Worm (Caenorhabditis elegans): ENCODE results near the gene rab-35.

Gene rab-35

DNA sequence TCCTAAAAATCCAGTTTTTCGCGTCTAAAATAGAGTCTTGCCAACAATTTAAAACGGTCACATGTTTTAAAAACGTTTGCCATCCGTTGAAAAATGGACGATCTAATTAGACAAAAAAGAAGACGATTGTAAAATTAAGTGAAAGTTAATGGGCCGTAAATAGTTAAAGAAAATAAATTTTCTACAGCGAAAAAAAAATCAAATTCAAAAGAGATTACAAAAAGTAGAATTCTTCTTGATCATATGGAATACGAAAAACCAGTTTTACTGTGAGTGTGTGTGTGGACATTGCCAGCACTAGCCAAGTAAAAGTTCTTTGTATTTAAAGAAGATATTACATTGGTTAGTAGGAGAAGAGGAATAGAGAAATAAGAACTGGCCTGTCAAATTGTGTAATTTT is 49.3 kb downstream of the rab-35 start:
- TF ChIP-seq dpl-1 (GFP tag; optimal IDR thresholded peaks at IDR 0.05) (no peak), sptf-1 (tag; optimal IDR thresholded peaks at IDR 0.05) (no peak), pag-3 (tag; optimal IDR thresholded peaks at IDR 0.05; ENCODE audit: borderline replicate concordance, insufficient read depth) (peak; percentile 45), tlp-1 (tag; optimal IDR thresholded peaks at IDR 0.05) (no peak), lsy-2 (tag; optimal IDR thresholded peaks at IDR 0.05) (peak in 1 of 2 experiments; percentile 38), lin-14 (GFP tag; optimal IDR thresholded peaks at IDR 0.05) (peak; percentile 71), grh-1 (GFP tag; IDR thresholded peaks at IDR 0.05) (peak; percentile 75), aly-2 (tag; optimal IDR thresholded peaks at IDR 0.05) (no peak), efl-1 (optimal IDR thresholded peaks at IDR 0.05) (no peak), efl-1 (GFP tag; optimal IDR thresholded peaks at IDR 0.05 in 1 of 2) (peak in 1 of 2 experiments; percentile 78), lin-35 (GFP tag; optimal IDR thresholded peaks at IDR 0.05) (no peak), lin-15B (tag; optimal IDR thresholded peaks at IDR 0.05) (no peak), lin-39 (tag; optimal IDR thresholded peaks at IDR 0.05) (no peak), nhr-237 (tag; optimal IDR thresholded peaks at IDR 0.05) (no peak), egl-27 (tag; optimal IDR thresholded peaks at IDR 0.05) (no peak), nhr-85 (tag) (peak; percentile 95), ztf-4 (tag; optimal IDR thresholded peaks at IDR 0.05) (no peak), blmp-1 (tag; optimal IDR thresholded peaks at IDR 0.05) (peak; percentile 69), elt-2 (tag; optimal IDR thresholded peaks at IDR 0.05) (no peak), snu-23 (GFP tag; optimal IDR thresholded peaks at IDR 0.05) (peak; percentile 61), swsn-7 (tag; optimal IDR thresholded peaks at IDR 0.05) (no peak), elt-3 (tag; optimal IDR thresholded peaks at IDR 0.05) (peak in 2 of 6 experiments; percentile 30 to 41), sox-4 (tag; optimal IDR thresholded peaks at IDR 0.05) (no peak), nhr-20 (tag; optimal IDR thresholded peaks at IDR 0.05) (peak; percentile 85), nhr-71 (tag; optimal IDR thresholded peaks at IDR 0.05) (peak; percentile 14), mep-1 (tag; optimal IDR thresholded peaks at IDR 0.05) (peak; percentile 45)
